Worm (Caenorhabditis elegans) whole organism, young adult: ENCODE data around the gene oac-50.

Source experiments
- D2030.7 ChIP-seq: fragments of 200-800 bp; sonication (Bioruptor generic); IDR thresholded peaks from 2 replicates; pipeline ENCODE4 v1.3.6; 2022; ENCODE audit warnings: missing genetic modification reagents, missing genetic modification characterization, missing compliant biosample characterization
- F10E7.11 ChIP-seq: sonication (generic microtip); optimal IDR thresholded peaks from 2 replicates; lab custom pipeline; 2017; ENCODE audit warnings: mild to moderate bottlenecking, missing genetic modification characterization, moderate library complexity, missing compliant biosample characterization
- F33H1.4 ChIP-seq: fragments of 200-800 bp; sonication (Bioruptor generic); IDR thresholded peaks from 2 replicates; pipeline ENCODE4 v1.3.6; 2022; ENCODE audit warnings: missing genetic modification reagents, missing genetic modification characterization, missing compliant biosample characterization
- T07F8.4 ChIP-seq: sonication (generic microtip); optimal IDR thresholded peaks from 2 replicates; lab custom pipeline; 2016; ENCODE audit warnings: mild to moderate bottlenecking, missing genetic modification characterization, moderate library complexity, missing compliant biosample characterization
- ZK185.1 ChIP-seq: sonication (generic microtip); optimal IDR thresholded peaks from 2 replicates; lab custom pipeline; 2016; ENCODE audit warnings: mild to moderate bottlenecking, missing genetic modification characterization, missing compliant biosample characterization; ENCODE audit not compliant: poor library complexity, severe bottlenecking
- ama-1 ChIP-seq, 3 experiments: fragments of 150-350 bp in 1 of 3; sonication (generic microtip) in 2 of 3; optimal IDR thresholded peaks; 2 replicates each; lab custom pipeline; 2014 to 2018; ENCODE audit warnings: missing biosample characterization in 2 of 3, missing genetic modification characterization in 2 of 3, missing genetic modification reagents in 2 of 3
- aptf-2 ChIP-seq: fragments of 200-800 bp; sonication (Bioruptor generic); conservative IDR thresholded peaks from 2 replicates; pipeline ENCODE4 v1.3.6; 2022; ENCODE audit warnings: missing genetic modification reagents, missing genetic modification characterization, missing compliant biosample characterization
- cebp-1 ChIP-seq, 2 experiments: fragments of 200-800 bp in 1 of 2; sonication (Bioruptor generic) in 1 of 2; sonication (generic microtip) in 1 of 2; IDR thresholded peaks in 1 of 2; optimal IDR thresholded peaks in 1 of 2; 2 replicates each; pipeline versions ENCODE4 v1.3.6 to Lab custom; 2017 to 2022; ENCODE audit warnings: missing compliant biosample characterization in 2 of 2, missing genetic modification characterization in 2 of 2, mild to moderate bottlenecking in 1 of 2, missing genetic modification reagents in 1 of 2, moderate library complexity in 1 of 2
- cebp-2 ChIP-seq: fragments of 200-800 bp; sonication (Bioruptor generic); IDR thresholded peaks from 2 replicates; pipeline ENCODE4 v1.3.6; 2022; ENCODE audit warnings: missing genetic modification characterization, missing compliant biosample characterization
- ceh-40 ChIP-seq: fragments of 200-800 bp; sonication (Bioruptor generic); IDR thresholded peaks from 2 replicates; pipeline ENCODE4 v1.3.6; 2022; ENCODE audit warnings: missing genetic modification characterization, missing compliant biosample characterization
- ceh-58 ChIP-seq: fragments of 200-800 bp; sonication (Bioruptor generic); IDR thresholded peaks from 2 replicates; pipeline ENCODE4 v1.3.6; 2022; ENCODE audit warnings: missing genetic modification characterization, missing compliant biosample characterization
- chd-7 ChIP-seq: sonication (generic microtip); optimal IDR thresholded peaks from 2 replicates; lab custom pipeline; 2016; ENCODE audit warnings: mild to moderate bottlenecking, missing genetic modification characterization, moderate library complexity, missing compliant biosample characterization
- egl-44 ChIP-seq: fragments of 200-800 bp; sonication (Bioruptor generic); IDR thresholded peaks from 2 replicates; pipeline ENCODE4 v1.3.6; 2022; ENCODE audit warnings: missing genetic modification reagents, missing genetic modification characterization, missing compliant biosample characterization
- gei-17 ChIP-seq: fragments of 200-800 bp; sonication (Bioruptor generic); optimal IDR thresholded peaks from 2 replicates; lab custom pipeline; 2018; ENCODE audit warnings: mild to moderate bottlenecking, missing genetic modification characterization, missing compliant biosample characterization
- hmg-1.2 ChIP-seq: fragments of 200-800 bp; sonication (Bioruptor generic); IDR thresholded peaks from 2 replicates; pipeline ENCODE4 v1.3.6; 2022; ENCODE audit warnings: missing genetic modification reagents, missing genetic modification characterization, missing compliant biosample characterization
- lag-1 ChIP-seq: fragments of 200-800 bp; sonication (Bioruptor generic); IDR thresholded peaks from 2 replicates; pipeline ENCODE4 v1.3.6; 2022; ENCODE audit warnings: missing genetic modification reagents, missing genetic modification characterization, missing compliant biosample characterization
- lin-26 ChIP-seq: fragments of 200-800 bp; sonication (Bioruptor generic); IDR thresholded peaks from 2 replicates; pipeline ENCODE4 v1.3.6; 2022; ENCODE audit warnings: missing genetic modification reagents, missing genetic modification characterization, missing compliant biosample characterization
- lsl-1 ChIP-seq: fragments of 200-800 bp; sonication (Bioruptor generic); optimal IDR thresholded peaks from 2 replicates; lab custom pipeline; 2018; ENCODE audit warnings: mild to moderate bottlenecking, missing genetic modification characterization, moderate library complexity, missing compliant biosample characterization
- madf-6 ChIP-seq: fragments of 200-800 bp; sonication (Bioruptor generic); IDR thresholded peaks from 2 replicates; pipeline ENCODE4 v1.3.6; 2022; ENCODE audit warnings: missing genetic modification reagents, missing genetic modification characterization, missing compliant biosample characterization
- madf-8 ChIP-seq: fragments of 200-800 bp; sonication (Bioruptor generic); conservative IDR thresholded peaks from 2 replicates; pipeline ENCODE4 v1.3.6; 2022; ENCODE audit warnings: missing genetic modification reagents, missing genetic modification characterization, missing compliant biosample characterization
- nhr-27 ChIP-seq: fragments of 200-800 bp; sonication (Bioruptor generic); optimal IDR thresholded peaks from 2 replicates; lab custom pipeline; 2018; ENCODE audit warnings: mild to moderate bottlenecking, missing genetic modification characterization, moderate library complexity, missing compliant biosample characterization
- nhr-80 ChIP-seq: sonication (generic microtip); optimal IDR thresholded peaks from 2 replicates; lab custom pipeline; 2016; ENCODE audit warnings: missing genetic modification characterization, missing compliant biosample characterization
- nhr-90 ChIP-seq: sonication (generic microtip); optimal IDR thresholded peaks from 2 replicates; lab custom pipeline; 2016; ENCODE audit warnings: missing genotype, mild to moderate bottlenecking, missing genetic modification characterization, missing compliant biosample characterization
- pha-4 ChIP-seq: fragments of 150-350 bp; sonication (generic microtip); optimal IDR thresholded peaks from 2 replicates; lab custom pipeline; 2014; ENCODE audit warnings: missing biosample characterization, missing genetic modification reagents, missing genetic modification characterization
- snpc-3.4 ChIP-seq: sonication (generic microtip); optimal IDR thresholded peaks from 2 replicates; lab custom pipeline; 2017; ENCODE audit warnings: missing genetic modification characterization, mild to moderate bottlenecking, missing compliant biosample characterization, antibody characterized with exemption, moderate library complexity, missing genotype, missing genetic modification reagents
- snpc-4 ChIP-seq, 5 experiments: fragments of 150-350 bp in 1 of 5; sonication (generic microtip) in 4 of 5; optimal IDR thresholded peaks; 2 replicates each; lab custom pipeline; 2014 to 2018; ENCODE audit warnings: missing genetic modification characterization in 5 of 5, missing biosample characterization in 3 of 5, antibody characterized with exemption in 2 of 5, mild to moderate bottlenecking in 2 of 5, missing compliant biosample characterization in 2 of 5, missing genotype in 2 of 5, moderate library complexity in 2 of 5, missing genetic modification reagents in 1 of 5
- sptf-2 ChIP-seq: fragments of 200-800 bp; sonication (Bioruptor generic); optimal IDR thresholded peaks from 2 replicates; lab custom pipeline; 2018; ENCODE audit warnings: mild to moderate bottlenecking, missing genetic modification characterization, missing compliant biosample characterization
- unc-62 ChIP-seq: fragments of 150-350 bp; optimal IDR thresholded peaks from 2 replicates; lab custom pipeline; 2014; ENCODE audit warnings: missing biosample characterization, missing genetic modification reagents, missing genetic modification characterization

The oac-50 gene

ce11 chrV:9073322-9074038, at the start of gene oac-50:
TSS of gene oac-50 (minus strand) at chrV:9073540.
- TF ChIP-seq cebp-1 (GFP tag; IDR thresholded peaks at IDR 0.05; lab: Robert Waterston, UW) (no peak), cebp-1 (tag; optimal IDR thresholded peaks at IDR 0.05; lab: Kevin White, UChicago) (peak; percentile 18), lin-26 (GFP tag; lab: Robert Waterston, UW) (no peak), pha-4 (tag; lab: Kevin White, UChicago) (no peak), lag-1 (GFP tag; lab: Robert Waterston, UW) (no peak), F33H1.4 (GFP tag; lab: Robert Waterston, UW) (no peak), snpc-3.4 (tag; lab: Kevin White, UChicago) (no peak)
- TF ChIP-seq, all 124 proteins: peak for 1

DNA sequence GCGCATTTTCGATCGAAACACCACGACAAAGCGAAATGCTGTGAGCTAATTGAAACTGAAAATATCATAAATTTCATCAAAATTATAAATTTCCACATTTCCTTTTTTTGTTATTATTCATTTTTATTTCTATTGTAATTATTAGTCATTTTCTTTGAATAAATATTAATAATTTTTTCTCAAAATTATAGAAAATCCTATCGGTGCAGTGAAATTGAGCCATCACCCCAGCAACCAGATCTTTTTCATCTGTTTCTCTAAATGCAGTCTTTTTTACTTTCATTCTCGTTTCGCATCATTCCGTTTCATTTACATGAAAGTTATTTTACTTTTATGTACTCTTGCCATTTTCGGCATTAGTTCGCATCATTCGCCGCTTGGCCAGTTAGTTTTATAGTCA, 48.7 kb upstream of the oac-50 start, which contains the start of gene F21C10.13:
TSS of gene F21C10.13 (plus strand) at position 301 of the 400 bp plus-strand sequence.
- TF ChIP-seq egl-44 (GFP tag; lab: Robert Waterston, UW): no peak
- TF ChIP-seq cebp-1 (GFP tag; IDR thresholded peaks at IDR 0.05; lab: Robert Waterston, UW): no peak
- no peak for TF ChIP-seq cebp-1 (tag; optimal IDR thresholded peaks at IDR 0.05; lab: Kevin White, UChicago)
- no peak for TF ChIP-seq ama-1 (optimal IDR thresholded peaks at IDR 0.05; lab: Kevin White, UChicago)
- no peak for TF ChIP-seq ama-1 (GFP tag; optimal IDR thresholded peaks at IDR 0.05; lab: Kevin White, UChicago)
- no peak for TF ChIP-seq madf-6 (GFP tag; lab: Robert Waterston, UW)
- TF ChIP-seq, all 124 proteins: peak for 0

DNA sequence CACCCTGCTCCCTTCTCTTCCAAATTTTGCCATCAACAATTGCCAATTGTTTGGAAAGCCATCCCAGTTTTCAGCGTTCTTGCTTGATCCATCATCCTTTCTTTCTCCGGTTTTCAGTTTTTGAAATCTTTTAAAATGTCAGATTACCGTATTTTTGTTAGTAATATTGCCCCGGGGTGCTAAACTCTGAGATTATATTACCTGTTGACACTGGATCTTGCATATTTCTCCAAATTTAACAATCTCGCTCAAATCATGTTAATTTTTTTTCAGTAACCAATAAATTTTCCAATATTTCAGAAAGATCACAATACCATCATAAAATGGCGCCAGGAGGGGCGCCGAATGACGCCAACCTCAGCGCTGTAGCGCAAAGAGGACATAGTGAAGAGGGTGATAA, 39.1 kb upstream of the oac-50 start, which contains the start of gene F21C10.7:
TSS of gene F21C10.7 (plus strand) at position 301 of the 400 bp plus-strand sequence.
- TF ChIP-seq hmg-1.2 (GFP tag; lab: Robert Waterston, UW) (no peak), ceh-40 (GFP tag; lab: Robert Waterston, UW) (no peak), unc-62 (GFP tag; lab: Kevin White, UChicago) (no peak), nhr-80 (tag; lab: Kevin White, UChicago) (no peak), snpc-4 (GFP tag; optimal IDR thresholded peaks at IDR 0.05; lab: Kevin White, UChicago) (no peak), snpc-4 (tag; optimal IDR thresholded peaks at IDR 0.05; lab: Kevin White, UChicago) (no peak), gei-17 (GFP tag; lab: Kevin White, UChicago) (no peak), madf-8 (no peak), chd-7 (no peak), ZK185.1 (tag; lab: Kevin White, UChicago) (no peak), cebp-2 (GFP tag; lab: Robert Waterston, UW) (no peak), lsl-1 (GFP tag; lab: Kevin White, UChicago) (no peak), ama-1 (optimal IDR thresholded peaks at IDR 0.05; lab: Kevin White, UChicago) (no peak), ama-1 (GFP tag; optimal IDR thresholded peaks at IDR 0.05; lab: Kevin White, UChicago) (no peak)

DNA sequence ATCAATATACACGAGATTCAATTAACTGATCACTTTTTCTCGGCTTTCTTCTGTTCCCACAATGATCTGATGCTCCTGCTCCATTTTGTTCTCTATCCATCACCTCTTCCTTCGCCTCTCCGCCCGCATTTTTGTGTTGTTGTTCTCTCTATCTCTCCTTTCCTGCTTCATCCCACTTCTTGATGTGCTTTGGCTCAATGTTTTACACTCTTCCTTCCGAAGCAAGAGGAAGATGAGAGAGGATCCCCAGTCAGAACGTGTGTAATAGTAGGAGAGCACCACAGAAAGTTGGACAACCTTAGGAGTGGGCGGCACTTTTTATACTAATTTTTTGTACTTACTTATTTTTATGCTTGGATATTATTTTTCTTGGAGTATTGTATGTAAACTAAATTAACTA, 38.6 kb upstream of the oac-50 start:
- TF ChIP-seq lin-26 (GFP tag; lab: Robert Waterston, UW) (no peak), sptf-2 (no peak), aptf-2 (GFP tag; lab: Robert Waterston, UW) (no peak), ceh-40 (GFP tag; lab: Robert Waterston, UW) (no peak), D2030.7 (GFP tag; lab: Robert Waterston, UW) (no peak), nhr-90 (tag; lab: Kevin White, UChicago) (no peak), T07F8.4 (tag; lab: Kevin White, UChicago) (no peak), nhr-27 (tag; lab: Kevin White, UChicago) (no peak), F10E7.11 (tag; lab: Kevin White, UChicago) (no peak), madf-8 (no peak), ceh-58 (GFP tag; lab: Robert Waterston, UW) (no peak)
